Worm (Caenorhabditis elegans) whole organism, L4 larva: ENCODE measurements around the gene K07F5.16.

Experiments used
- R02D3.7 ChIP-seq: fragments of 150-350 bp; sonication (generic microtip); optimal IDR thresholded peaks from 3 replicates; lab custom pipeline; 2014; ENCODE audit warnings: missing biosample characterization, missing genetic modification characterization
- nhr-111 ChIP-seq: fragments of 200-800 bp; sonication (Bioruptor generic); optimal IDR thresholded peaks from 2 replicates; lab custom pipeline; 2018; ENCODE audit warnings: mild to moderate bottlenecking, missing genetic modification characterization, missing compliant biosample characterization
- nhr-76 ChIP-seq: fragments of 150-350 bp; optimal IDR thresholded peaks from 2 replicates; lab custom pipeline; 2014; ENCODE audit warnings: missing biosample characterization, missing genetic modification characterization

DNA sequence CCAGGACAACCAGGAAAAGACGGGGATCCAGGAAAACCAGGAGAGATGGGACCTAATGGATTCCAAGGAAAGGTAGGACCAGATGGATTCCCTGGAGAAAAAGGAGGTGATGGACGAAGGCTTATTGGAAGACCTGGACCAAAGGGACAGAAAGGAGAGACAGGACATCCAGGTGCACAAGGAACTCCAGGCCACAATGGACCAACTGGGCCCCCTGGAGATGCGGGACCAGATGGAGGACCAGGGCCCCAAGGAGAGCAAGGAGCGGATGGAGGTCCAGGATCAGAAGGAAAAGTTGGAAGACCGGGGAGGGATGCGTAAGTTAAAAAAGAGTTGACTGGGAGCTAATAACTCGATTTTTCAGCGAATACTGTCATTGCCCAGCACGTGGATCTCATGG lies 41.3 kb upstream of the K07F5.16 start:
- TF ChIP-seq nhr-111 (GFP tag; lab: Kevin White, UChicago) (no peak), R02D3.7 (tag; lab: Kevin White, UChicago) (no peak), nhr-76 (tag; lab: Kevin White, UChicago) (no peak)
